Fruit fly (Drosophila melanogaster) whole organism, adult: ENCODE measurements around the gene RapGAP1.

ENCODE experiments used
- CG12768 ChIP-seq: fragments of 200-800 bp; sonication (Bioruptor generic); optimal IDR thresholded peaks from 2 replicates; lab custom pipeline; 2017; ENCODE audit warnings: missing biosample characterization, missing genetic modification characterization, mild to moderate bottlenecking, moderate library complexity, missing genetic modification reagents
- CG14711 ChIP-seq: fragments of 200-800 bp; sonication (Bioruptor generic); optimal IDR thresholded peaks from 2 replicates; lab custom pipeline; 2018; ENCODE audit warnings: missing biosample characterization, mild to moderate bottlenecking, missing genetic modification characterization, moderate library complexity
- CG1620 ChIP-seq: fragments of 200-800 bp; sonication (Bioruptor generic); optimal IDR thresholded peaks from 2 replicates; lab custom pipeline; 2016; ENCODE audit warnings: missing biosample characterization, missing genetic modification characterization
- CG7101 ChIP-seq: fragments of 200-800 bp; sonication (Bioruptor generic); optimal IDR thresholded peaks from 2 replicates; lab custom pipeline; 2018; ENCODE audit warnings: missing biosample characterization, mild to moderate bottlenecking, missing genetic modification characterization, moderate library complexity
- Crg-1 ChIP-seq: fragments of 200-800 bp; sonication (Bioruptor generic); optimal IDR thresholded peaks from 2 replicates; lab custom pipeline; 2016; ENCODE audit warnings: missing biosample characterization, missing genetic modification characterization
- Hr96 ChIP-seq: fragments of 200-800 bp; sonication (Bioruptor generic); optimal IDR thresholded peaks from 2 replicates; lab custom pipeline; 2016; ENCODE audit warnings: missing biosample characterization, missing genetic modification characterization
- Mnt ChIP-seq: fragments of 200-800 bp; sonication (Bioruptor generic); optimal IDR thresholded peaks from 2 replicates; lab custom pipeline; 2016; ENCODE audit warnings: missing biosample characterization, mild to moderate bottlenecking, missing genetic modification characterization
- cic ChIP-seq: fragments of 200-800 bp; sonication (Bioruptor generic); optimal IDR thresholded peaks from 2 replicates; lab custom pipeline; 2017; ENCODE audit warnings: missing biosample characterization, mild to moderate bottlenecking, missing genetic modification characterization, moderate library complexity
- kay ChIP-seq: fragments of 200-800 bp; sonication (Bioruptor generic); peaks from one replicate; lab custom pipeline; 2016; ENCODE audit warnings: missing biosample characterization, missing genetic modification characterization, borderline replicate concordance
- ovo ChIP-seq: fragments of 200-800 bp; sonication (Bioruptor generic); optimal IDR thresholded peaks from 2 replicates; lab custom pipeline; 2016; ENCODE audit warnings: missing biosample characterization, missing genetic modification characterization
- pad ChIP-seq: fragments of 200-800 bp; sonication (Bioruptor generic); optimal IDR thresholded peaks from 3 replicates; lab custom pipeline; 2017; ENCODE audit warnings: missing biosample characterization, missing genetic modification characterization, mild to moderate bottlenecking, moderate library complexity, missing genetic modification reagents

- TF ChIP-seq CG7101 (tag; lab: Kevin White, UChicago) (no peak), pad (GFP tag; lab: Kevin White, UChicago) (no peak), CG12768 (no peak), Crg-1 (GFP tag; lab: Kevin White, UChicago) (no peak), cic (GFP tag; lab: Kevin White, UChicago) (no peak), CG1620 (GFP tag; lab: Kevin White, UChicago) (no peak), ovo (GFP tag; lab: Kevin White, UChicago) (no peak), CG14711 (tag; lab: Kevin White, UChicago) (no peak), Mnt (GFP tag; lab: Kevin White, UChicago) (no peak), Hr96 (GFP tag; lab: Kevin White, UChicago) (no peak), kay (GFP tag; lab: Kevin White, UChicago) (no peak)
Measured at dm6 chr2L:7508463-7508862, 70.3 kb downstream of the RapGAP1 start.
